Worm (Caenorhabditis elegans) whole organism, young adult: ENCODE results near the gene C34B4.2.

ENCODE experiments used
- B0035.1 ChIP-seq: sonication (generic microtip); optimal IDR thresholded peaks from 2 replicates; lab custom pipeline; 2016; ENCODE audit warnings: missing genetic modification characterization, mild to moderate bottlenecking, missing compliant biosample characterization, missing genotype, missing genetic modification reagents
- B0261.1 ChIP-seq: sonication (generic microtip); optimal IDR thresholded peaks from 2 replicates; lab custom pipeline; 2016; ENCODE audit warnings: mild to moderate bottlenecking, missing genetic modification characterization, moderate library complexity, missing compliant biosample characterization
- B0336.3 ChIP-seq: fragments of 200-800 bp; sonication (Bioruptor generic); IDR thresholded peaks from 2 replicates; pipeline ENCODE4 v1.3.6; 2022; ENCODE audit warnings: missing genetic modification characterization, missing compliant biosample characterization
- C17E4.6 ChIP-seq: fragments of 200-800 bp; sonication (Bioruptor generic); IDR thresholded peaks from 2 replicates; pipeline ENCODE4 v1.3.6; 2022; ENCODE audit warnings: missing genetic modification reagents, missing genetic modification characterization, missing compliant biosample characterization
- F39B2.1 ChIP-seq: fragments of 200-800 bp; sonication (Bioruptor generic); IDR thresholded peaks from 2 replicates; pipeline ENCODE4 v1.3.6; 2022; ENCODE audit warnings: missing genetic modification reagents, missing genetic modification characterization, missing compliant biosample characterization
- F49E8.2 ChIP-seq: sonication (generic microtip); optimal IDR thresholded peaks from 3 replicates; lab custom pipeline; 2017; ENCODE audit warnings: missing genetic modification characterization, mild to moderate bottlenecking, missing compliant biosample characterization, antibody characterized with exemption, moderate library complexity; ENCODE audit not compliant: insufficient read depth
- F52B5.7 ChIP-seq: sonication (generic microtip); optimal IDR thresholded peaks from 2 replicates; lab custom pipeline; 2016; ENCODE audit warnings: mild to moderate bottlenecking, missing genetic modification characterization, missing compliant biosample characterization
- K11D2.4 ChIP-seq: fragments of 200-800 bp; sonication (Bioruptor generic); IDR thresholded peaks from 2 replicates; pipeline ENCODE4 v1.3.6; 2022; ENCODE audit warnings: missing genetic modification reagents, missing genetic modification characterization, missing compliant biosample characterization
- K12H6.12 ChIP-seq: fragments of 200-800 bp; sonication (Bioruptor generic); optimal IDR thresholded peaks from 2 replicates; lab custom pipeline; 2018; ENCODE audit warnings: mild to moderate bottlenecking, missing genetic modification characterization, missing compliant biosample characterization
- T07F8.4 ChIP-seq: sonication (generic microtip); optimal IDR thresholded peaks from 2 replicates; lab custom pipeline; 2016; ENCODE audit warnings: mild to moderate bottlenecking, missing genetic modification characterization, moderate library complexity, missing compliant biosample characterization
- T26A5.8 ChIP-seq: sonication (generic microtip); optimal IDR thresholded peaks from 2 replicates; lab custom pipeline; 2016; ENCODE audit warnings: missing genetic modification characterization, missing compliant biosample characterization
- Y53F4B.3 ChIP-seq: fragments of 200-800 bp; sonication (Bioruptor generic); IDR thresholded peaks from 2 replicates; pipeline ENCODE4 v1.3.6; 2022; ENCODE audit warnings: missing genetic modification reagents, missing genetic modification characterization, missing compliant biosample characterization
- ZK185.1 ChIP-seq: sonication (generic microtip); optimal IDR thresholded peaks from 2 replicates; lab custom pipeline; 2016; ENCODE audit warnings: mild to moderate bottlenecking, missing genetic modification characterization, missing compliant biosample characterization; ENCODE audit not compliant: poor library complexity, severe bottlenecking
- aptf-3 ChIP-seq: fragments of 200-800 bp; sonication (Bioruptor generic); IDR thresholded peaks from 2 replicates; pipeline ENCODE4 v1.3.6; 2022; ENCODE audit warnings: missing genetic modification characterization, missing compliant biosample characterization
- attf-5 ChIP-seq: fragments of 200-800 bp; sonication (Bioruptor generic); optimal IDR thresholded peaks from 2 replicates; lab custom pipeline; 2018; ENCODE audit warnings: mild to moderate bottlenecking, missing genetic modification characterization, missing compliant biosample characterization
- ceh-27 ChIP-seq: fragments of 200-800 bp; sonication (Bioruptor generic); optimal IDR thresholded peaks from 2 replicates; lab custom pipeline; 2018; ENCODE audit warnings: mild to moderate bottlenecking, missing genetic modification characterization, moderate library complexity, missing compliant biosample characterization
- ceh-58 ChIP-seq: fragments of 200-800 bp; sonication (Bioruptor generic); IDR thresholded peaks from 2 replicates; pipeline ENCODE4 v1.3.6; 2022; ENCODE audit warnings: missing genetic modification characterization, missing compliant biosample characterization
- ceh-79 ChIP-seq: sonication (generic microtip); optimal IDR thresholded peaks from 2 replicates; lab custom pipeline; 2017; ENCODE audit warnings: mild to moderate bottlenecking, missing genetic modification characterization, missing compliant biosample characterization
- ceh-91 ChIP-seq: fragments of 200-800 bp; sonication (Bioruptor generic); IDR thresholded peaks from 2 replicates; pipeline ENCODE4 v1.3.6; 2022; ENCODE audit warnings: missing genetic modification reagents, missing genetic modification characterization, missing compliant biosample characterization
- chd-7 ChIP-seq: sonication (generic microtip); optimal IDR thresholded peaks from 2 replicates; lab custom pipeline; 2016; ENCODE audit warnings: mild to moderate bottlenecking, missing genetic modification characterization, moderate library complexity, missing compliant biosample characterization
- die-1 ChIP-seq: sonication (generic microtip); optimal IDR thresholded peaks from 2 replicates; lab custom pipeline; 2016; ENCODE audit warnings: missing genotype, mild to moderate bottlenecking, missing genetic modification characterization, missing compliant biosample characterization
- efl-1 ChIP-seq: fragments of 150-350 bp; optimal IDR thresholded peaks from 2 replicates; lab custom pipeline; 2014; ENCODE audit warnings: missing biosample characterization, missing genetic modification reagents, missing genetic modification characterization
- egrh-3 ChIP-seq: fragments of 200-800 bp; sonication (Bioruptor generic); IDR thresholded peaks from 2 replicates; pipeline ENCODE4 v1.3.6; 2022; ENCODE audit warnings: missing genetic modification reagents, missing genetic modification characterization, missing compliant biosample characterization
- ets-4 ChIP-seq: fragments of 200-800 bp; sonication (Bioruptor generic); optimal IDR thresholded peaks from 2 replicates; lab custom pipeline; 2018; ENCODE audit warnings: mild to moderate bottlenecking, missing genetic modification characterization, missing compliant biosample characterization
- fkh-3 ChIP-seq: sonication (generic microtip); optimal IDR thresholded peaks from 2 replicates; lab custom pipeline; 2016; ENCODE audit warnings: mild to moderate bottlenecking, missing genetic modification characterization, missing compliant biosample characterization
- gei-17 ChIP-seq: fragments of 200-800 bp; sonication (Bioruptor generic); optimal IDR thresholded peaks from 2 replicates; lab custom pipeline; 2018; ENCODE audit warnings: mild to moderate bottlenecking, missing genetic modification characterization, missing compliant biosample characterization
- hlh-12 ChIP-seq: sonication (generic microtip); optimal IDR thresholded peaks from 2 replicates; lab custom pipeline; 2016; ENCODE audit warnings: missing genetic modification characterization, missing compliant biosample characterization
- hlh-26 ChIP-seq: fragments of 200-800 bp; sonication (Bioruptor generic); conservative IDR thresholded peaks from 2 replicates; pipeline ENCODE4 v1.3.6; 2022; ENCODE audit warnings: missing genetic modification reagents, missing genetic modification characterization, missing compliant biosample characterization
- hmg-20 ChIP-seq: fragments of 200-800 bp; sonication (Bioruptor generic); IDR thresholded peaks from 2 replicates; pipeline ENCODE4 v1.3.6; 2022; ENCODE audit warnings: missing genetic modification reagents, missing genetic modification characterization, missing compliant biosample characterization
- let-526 ChIP-seq: fragments of 200-800 bp; sonication (Bioruptor generic); IDR thresholded peaks from 2 replicates; pipeline ENCODE4 v1.3.6; 2022; ENCODE audit warnings: missing genetic modification reagents, missing genetic modification characterization, missing compliant biosample characterization
- lin-35 ChIP-seq, 3 experiments: fragments of 150-350 bp in 2 of 3; sonication (generic microtip) in 1 of 3; optimal IDR thresholded peaks; 2 replicates each; lab custom pipeline; 2014 to 2018; ENCODE audit warnings: missing biosample characterization in 3 of 3, missing genetic modification characterization in 3 of 3, missing genetic modification reagents in 3 of 3
- lin-54 ChIP-seq: fragments of 200-800 bp; sonication (Bioruptor generic); optimal IDR thresholded peaks from 2 replicates; lab custom pipeline; 2018; ENCODE audit warnings: mild to moderate bottlenecking, missing genetic modification characterization, missing compliant biosample characterization
- lsl-1 ChIP-seq: fragments of 200-800 bp; sonication (Bioruptor generic); optimal IDR thresholded peaks from 2 replicates; lab custom pipeline; 2018; ENCODE audit warnings: mild to moderate bottlenecking, missing genetic modification characterization, moderate library complexity, missing compliant biosample characterization
- mcd-1 ChIP-seq: fragments of 200-800 bp; sonication (Bioruptor generic); IDR thresholded peaks from 2 replicates; pipeline ENCODE4 v1.3.6; 2022; ENCODE audit warnings: missing genetic modification reagents, missing genetic modification characterization, missing compliant biosample characterization
- nfya-1 ChIP-seq: sonication (generic microtip); optimal IDR thresholded peaks from 2 replicates; lab custom pipeline; 2017; ENCODE audit warnings: antibody characterized with exemption, missing compliant biosample characterization, missing genetic modification characterization, borderline replicate concordance; ENCODE audit not compliant: insufficient read depth
- nfyb-1 ChIP-seq: fragments of 200-800 bp; sonication (Bioruptor generic); IDR thresholded peaks from 2 replicates; pipeline ENCODE4 v1.3.6; 2022; ENCODE audit warnings: missing genetic modification reagents, missing genetic modification characterization, missing compliant biosample characterization
- nhr-90 ChIP-seq: sonication (generic microtip); optimal IDR thresholded peaks from 2 replicates; lab custom pipeline; 2016; ENCODE audit warnings: missing genotype, mild to moderate bottlenecking, missing genetic modification characterization, missing compliant biosample characterization
- pbrm-1 ChIP-seq: fragments of 200-800 bp; sonication (Bioruptor generic); IDR thresholded peaks from 2 replicates; pipeline ENCODE4 v1.3.6; 2022; ENCODE audit warnings: missing genetic modification reagents, missing genetic modification characterization, missing compliant biosample characterization
- pha-4 ChIP-seq: fragments of 150-350 bp; sonication (generic microtip); optimal IDR thresholded peaks from 2 replicates; lab custom pipeline; 2014; ENCODE audit warnings: missing biosample characterization, missing genetic modification reagents, missing genetic modification characterization
- rcor-1 ChIP-seq: fragments of 200-800 bp; sonication (Bioruptor generic); IDR thresholded peaks from 2 replicates; pipeline ENCODE4 v1.3.6; 2022; ENCODE audit warnings: missing genetic modification reagents, missing genetic modification characterization, missing compliant biosample characterization
- repo-1 ChIP-seq: sonication (generic microtip); optimal IDR thresholded peaks from 2 replicates; lab custom pipeline; 2017; ENCODE audit warnings: mild to moderate bottlenecking, missing genetic modification characterization, missing compliant biosample characterization
- rpc-1 ChIP-seq, 2 experiments: fragments of 150-350 bp in 1 of 2; sonication (generic microtip) in 1 of 2; optimal IDR thresholded peaks; 2 replicates each; lab custom pipeline; 2014 to 2018; ENCODE audit warnings: missing biosample characterization in 1 of 2, missing genetic modification characterization in 1 of 2, missing genetic modification reagents in 1 of 2, missing genotype in 1 of 2
- sea-2 ChIP-seq: fragments of 200-800 bp; sonication (Bioruptor generic); IDR thresholded peaks from 2 replicates; pipeline ENCODE4 v1.3.6; 2022; ENCODE audit warnings: missing genetic modification characterization, missing compliant biosample characterization
- tbp1 ChIP-seq: fragments of 200-800 bp; sonication (Bioruptor generic); optimal IDR thresholded peaks from 2 replicates; lab custom pipeline; 2018; ENCODE audit warnings: mild to moderate bottlenecking, missing genetic modification characterization, missing compliant biosample characterization
- tbx-9 ChIP-seq: sonication (generic microtip); optimal IDR thresholded peaks from 2 replicates; lab custom pipeline; 2016; ENCODE audit warnings: borderline replicate concordance, missing genetic modification characterization, inconsistent platforms, missing compliant biosample characterization
- unc-130 ChIP-seq: sonication (generic microtip); optimal IDR thresholded peaks from 2 replicates; lab custom pipeline; 2016; ENCODE audit warnings: missing genetic modification reagents, missing genetic modification characterization, missing compliant biosample characterization
- unc-62 ChIP-seq: fragments of 150-350 bp; optimal IDR thresholded peaks from 2 replicates; lab custom pipeline; 2014; ENCODE audit warnings: missing biosample characterization, missing genetic modification reagents, missing genetic modification characterization
- ztf-18 ChIP-seq: sonication (generic microtip); optimal IDR thresholded peaks from 2 replicates; lab custom pipeline; 2016; ENCODE audit warnings: missing genotype, mild to moderate bottlenecking, missing genetic modification characterization, missing compliant biosample characterization
- ztf-22 ChIP-seq: fragments of 200-800 bp; sonication (Bioruptor generic); optimal IDR thresholded peaks from 2 replicates; lab custom pipeline; 2018; ENCODE audit warnings: mild to moderate bottlenecking, missing genetic modification characterization, moderate library complexity, missing compliant biosample characterization
- ztf-28 ChIP-seq: fragments of 200-800 bp; sonication (Bioruptor generic); IDR thresholded peaks from 2 replicates; pipeline ENCODE4 v1.3.6; 2022; ENCODE audit warnings: missing genetic modification reagents, missing genetic modification characterization, missing compliant biosample characterization

C34B4.2 gene

DNA sequence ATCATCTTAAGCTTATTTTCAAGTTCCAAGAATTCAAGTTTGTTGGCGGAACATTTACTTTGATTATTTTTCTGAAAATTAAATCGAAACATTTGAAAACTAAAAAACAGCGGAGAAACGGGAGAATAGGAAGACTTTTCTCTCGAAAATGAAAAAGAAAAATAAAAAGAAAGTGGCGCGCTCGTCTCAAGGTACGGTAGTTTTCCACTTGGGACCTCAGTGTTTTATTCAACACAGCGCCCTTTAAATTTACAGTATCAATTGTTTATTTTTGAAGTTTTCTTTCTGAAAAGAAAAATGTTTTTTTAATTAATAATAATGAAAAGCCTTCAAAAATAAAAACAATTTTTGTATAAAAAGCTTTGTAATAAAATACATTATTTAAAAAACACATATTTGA, 48.6 kb downstream of the C34B4.2 start (continued):
- TF ChIP-seq K11D2.4 (GFP tag; lab: Robert Waterston, UW): no peak
- TF ChIP-seq pbrm-1 (GFP tag; lab: Robert Waterston, UW): peak; percentile 32; the same call in 1 of the 2 replicates
- TF ChIP-seq ceh-58 (GFP tag; lab: Robert Waterston, UW): no peak
- TF ChIP-seq mcd-1: no peak
- no peak for TF ChIP-seq B0261.1 (tag; lab: Kevin White, UChicago)
- TF ChIP-seq hlh-26 (GFP tag; lab: Robert Waterston, UW): no peak
- TF ChIP-seq nfyb-1: no peak
- no peak for TF ChIP-seq attf-5 (GFP tag; lab: Kevin White, UChicago)
- no peak for TF ChIP-seq F52B5.7 (tag; lab: Kevin White, UChicago)
- no peak for TF ChIP-seq ztf-22 (GFP tag; lab: Kevin White, UChicago)
- TF ChIP-seq B0035.1 (tag; lab: Kevin White, UChicago): no peak
- TF ChIP-seq lin-54 (GFP tag; lab: Kevin White, UChicago): no peak
- no peak for TF ChIP-seq tbx-9 (tag; lab: Kevin White, UChicago)
- no peak for TF ChIP-seq Y53F4B.3 (GFP tag; lab: Robert Waterston, UW)
- no peak for TF ChIP-seq lin-35 (GFP tag; optimal IDR thresholded peaks at IDR 0.05; lab: Kevin White, UChicago)
- no peak for TF ChIP-seq T26A5.8 (tag; lab: Kevin White, UChicago)
- TF ChIP-seq egrh-3 (GFP tag; lab: Robert Waterston, UW): no peak
- no peak for TF ChIP-seq K12H6.12 (tag; lab: Kevin White, UChicago)
- TF ChIP-seq hmg-20 (GFP tag; lab: Robert Waterston, UW): no peak
- TF ChIP-seq sea-2 (GFP tag; lab: Robert Waterston, UW): no peak
- peak; percentile 76 for TF ChIP-seq ceh-91
- TF ChIP-seq let-526 (GFP tag; lab: Robert Waterston, UW): no peak
- no peak for TF ChIP-seq C17E4.6 (GFP tag; lab: Robert Waterston, UW)
- TF ChIP-seq ztf-18 (tag; lab: Kevin White, UChicago): no peak
- no peak for TF ChIP-seq unc-62 (GFP tag; lab: Kevin White, UChicago)
- no peak for TF ChIP-seq T07F8.4 (tag; lab: Kevin White, UChicago)
- TF ChIP-seq pha-4: no peak
- TF ChIP-seq nfya-1 (tag; lab: Kevin White, UChicago): no peak
- TF ChIP-seq efl-1: peak; percentile 93
- TF ChIP-seq hlh-12 (tag; lab: Kevin White, UChicago): no peak
- TF ChIP-seq rcor-1 (GFP tag; lab: Robert Waterston, UW): no peak
- TF ChIP-seq fkh-3: no peak
- TF ChIP-seq nhr-90 (tag; lab: Kevin White, UChicago): no peak
- no peak for TF ChIP-seq rpc-1 (optimal IDR thresholded peaks at IDR 0.05; lab: Kevin White, UChicago)
- no peak for TF ChIP-seq rpc-1 (tag; optimal IDR thresholded peaks at IDR 0.05; lab: Kevin White, UChicago)
- TF ChIP-seq lsl-1: peak; percentile 97
- no peak for TF ChIP-seq repo-1 (tag; lab: Kevin White, UChicago)
- no peak for TF ChIP-seq B0336.3 (GFP tag; lab: Robert Waterston, UW)
- no peak for TF ChIP-seq die-1 (tag; lab: Kevin White, UChicago)
- no peak for TF ChIP-seq tbp1
- TF ChIP-seq unc-130 (GFP tag; lab: Kevin White, UChicago): peak; percentile 61
- no peak for TF ChIP-seq F39B2.1 (GFP tag; lab: Robert Waterston, UW)
- no peak for TF ChIP-seq aptf-3
- TF ChIP-seq F49E8.2 (tag; lab: Kevin White, UChicago): peak; percentile 80
- no peak for TF ChIP-seq chd-7 (tag; lab: Kevin White, UChicago)
- no peak for TF ChIP-seq ceh-79
- no peak for TF ChIP-seq ceh-27 (GFP tag; lab: Kevin White, UChicago)
- no peak for TF ChIP-seq ztf-28 (GFP tag; lab: Robert Waterston, UW)
- no peak for TF ChIP-seq ZK185.1 (tag; lab: Kevin White, UChicago)
- no peak for TF ChIP-seq ets-4 (GFP tag; lab: Kevin White, UChicago)
- no peak for TF ChIP-seq gei-17 (GFP tag; lab: Kevin White, UChicago)
